Fruit fly (Drosophila melanogaster) whole organism, embryonic: ENCODE measurements around the gene Cpr66Cb.

Source experiments
- Abd-B ChIP-seq: fragments of 200-800 bp; sonication (Bioruptor generic); optimal IDR thresholded peaks from 2 replicates; lab custom pipeline; 2018; ENCODE audit warnings: missing biosample characterization, mild to moderate bottlenecking, missing genetic modification characterization, moderate library complexity
- CG10462 ChIP-seq: fragments of 200-800 bp; sonication (Bioruptor generic); optimal IDR thresholded peaks from 2 replicates; lab custom pipeline; 2016; ENCODE audit warnings: missing biosample characterization, missing genetic modification characterization
- CG11247 ChIP-seq: fragments of 200-800 bp; sonication (Bioruptor generic); IDR thresholded peaks from 2 replicates; pipeline ENCODE4 v1.3.6; 2022; ENCODE audit warnings: missing biosample characterization, missing genetic modification characterization
- CG11696 ChIP-seq: fragments of 200-800 bp; sonication (Bioruptor generic); IDR thresholded peaks from 2 replicates; pipeline ENCODE4 v1.3.6; 2022; ENCODE audit warnings: missing biosample characterization, missing genetic modification characterization
- CG11723 ChIP-seq: fragments of 200-800 bp; sonication (Bioruptor generic); optimal IDR thresholded peaks from 2 replicates; lab custom pipeline; 2017; ENCODE audit warnings: missing biosample characterization, mild to moderate bottlenecking, missing genetic modification characterization
- CG12071 ChIP-seq: fragments of 200-800 bp; sonication (Bioruptor generic); optimal IDR thresholded peaks from 3 replicates; lab custom pipeline; 2018; ENCODE audit warnings: missing biosample characterization, mild to moderate bottlenecking, missing genetic modification characterization
- CG12236 ChIP-seq: fragments of 200-800 bp; sonication (Bioruptor generic); optimal IDR thresholded peaks from 2 replicates; lab custom pipeline; 2016; ENCODE audit warnings: missing biosample characterization, missing genetic modification characterization
- CG12299 ChIP-seq: fragments of 200-800 bp; sonication (Bioruptor generic); optimal IDR thresholded peaks from 2 replicates; lab custom pipeline; 2018; ENCODE audit warnings: missing biosample characterization, mild to moderate bottlenecking, missing genetic modification characterization
- CG13775 ChIP-seq: fragments of 200-800 bp; sonication (Bioruptor generic); optimal IDR thresholded peaks from 3 replicates; lab custom pipeline; 2017; ENCODE audit warnings: missing biosample characterization, mild to moderate bottlenecking, missing genetic modification characterization
- CG15514 ChIP-seq: fragments of 200-800 bp; sonication (Bioruptor generic); optimal IDR thresholded peaks from 3 replicates; lab custom pipeline; 2017; ENCODE audit warnings: missing biosample characterization, missing genetic modification characterization, mild to moderate bottlenecking, moderate library complexity, missing genetic modification reagents
- CG18262 ChIP-seq: fragments of 200-800 bp; optimal IDR thresholded peaks from 3 replicates; lab custom pipeline; 2019; ENCODE audit warnings: missing biosample characterization, mild to moderate bottlenecking, missing genetic modification characterization, moderate library complexity
- CG18599 ChIP-seq: fragments of 200-800 bp; sonication (Bioruptor generic); optimal IDR thresholded peaks from 3 replicates; lab custom pipeline; 2017; ENCODE audit warnings: missing biosample characterization, missing genetic modification characterization, mild to moderate bottlenecking, moderate library complexity, missing genetic modification reagents
- CG2199 ChIP-seq: fragments of 200-800 bp; sonication (Bioruptor generic); IDR thresholded peaks from 3 replicates; pipeline ENCODE4 v1.3.6; 2022; ENCODE audit warnings: missing biosample characterization, missing genetic modification characterization
- CG3407 ChIP-seq: fragments of 200-800 bp; sonication (Bioruptor generic); optimal IDR thresholded peaks from 2 replicates; lab custom pipeline; 2018; ENCODE audit warnings: missing biosample characterization, mild to moderate bottlenecking, missing genetic modification characterization
- CG4282 ChIP-seq: fragments of 200-800 bp; sonication (Bioruptor generic); optimal IDR thresholded peaks from 2 replicates; lab custom pipeline; 2016; ENCODE audit warnings: missing biosample characterization, missing genetic modification characterization
- CG4328 ChIP-seq: fragments of 200-800 bp; sonication (Bioruptor generic); optimal IDR thresholded peaks from 3 replicates; lab custom pipeline; 2017; ENCODE audit warnings: missing biosample characterization, missing genetic modification reagents, missing genetic modification characterization
- CG4854 ChIP-seq: fragments of 200-800 bp; sonication (Bioruptor generic); optimal IDR thresholded peaks from 2 replicates; lab custom pipeline; 2016; ENCODE audit warnings: missing biosample characterization, missing genetic modification characterization, inconsistent platforms
- CG6689 ChIP-seq: fragments of 200-800 bp; sonication (Bioruptor generic); IDR thresholded peaks from 2 replicates; pipeline ENCODE4 v1.3.6; 2022; ENCODE audit warnings: missing biosample characterization, missing genetic modification characterization
- CG7357 ChIP-seq: fragments of 200-800 bp; sonication (Bioruptor generic); IDR thresholded peaks from 3 replicates; pipeline ENCODE4 v1.3.6; 2022; ENCODE audit warnings: missing biosample characterization, missing genetic modification characterization
- CG7745 ChIP-seq: fragments of 200-800 bp; sonication (Bioruptor generic); optimal IDR thresholded peaks from 2 replicates; lab custom pipeline; 2018; ENCODE audit warnings: missing biosample characterization, mild to moderate bottlenecking, missing genetic modification characterization, moderate library complexity
- CG7963 ChIP-seq: fragments of 200-800 bp; sonication (Bioruptor generic); IDR thresholded peaks from 3 replicates; pipeline ENCODE4 v1.3.6; 2022; ENCODE audit warnings: missing biosample characterization, missing genetic modification characterization; ENCODE audit not compliant: partially characterized antibody
- CG8388 ChIP-seq: fragments of 200-800 bp; sonication (Bioruptor generic); optimal IDR thresholded peaks from 2 replicates; lab custom pipeline; 2019; ENCODE audit warnings: missing biosample characterization, mild to moderate bottlenecking, missing genetic modification characterization, moderate library complexity
- CG8944 ChIP-seq: fragments of 200-800 bp; sonication (Bioruptor generic); optimal IDR thresholded peaks from 3 replicates; lab custom pipeline; 2016; ENCODE audit warnings: missing biosample characterization, missing genetic modification characterization
- CG9437 ChIP-seq: fragments of 200-800 bp; sonication (Bioruptor generic); optimal IDR thresholded peaks from 2 replicates; lab custom pipeline; 2018; ENCODE audit warnings: missing biosample characterization, mild to moderate bottlenecking, missing genetic modification characterization
- CkIIα-i1 ChIP-seq: fragments of 200-800 bp; sonication (Bioruptor generic); IDR thresholded peaks from 2 replicates; pipeline ENCODE4 v1.3.6; 2022; ENCODE audit warnings: missing biosample characterization, missing genetic modification characterization
- Dad ChIP-seq: fragments of 200-800 bp; sonication (Bioruptor generic); optimal IDR thresholded peaks from 3 replicates; lab custom pipeline; 2016; ENCODE audit warnings: missing biosample characterization, missing genetic modification characterization
- Dip2 ChIP-seq: fragments of 200-800 bp; sonication (Bioruptor generic); IDR thresholded peaks from 2 replicates; pipeline ENCODE4 v1.3.6; 2022; ENCODE audit warnings: missing biosample characterization, missing genetic modification characterization
- Hsf ChIP-seq: fragments of 200-800 bp; sonication (Bioruptor generic); optimal IDR thresholded peaks from 3 replicates; lab custom pipeline; 2016; ENCODE audit warnings: missing biosample characterization, missing genetic modification characterization
- MTF-1 ChIP-seq: fragments of 200-800 bp; sonication (Bioruptor generic); optimal IDR thresholded peaks from 2 replicates; lab custom pipeline; 2018; ENCODE audit warnings: missing biosample characterization, mild to moderate bottlenecking, missing genetic modification characterization, borderline replicate concordance
- Mes4 ChIP-seq: fragments of 200-800 bp; sonication (Bioruptor generic); optimal IDR thresholded peaks from 2 replicates; lab custom pipeline; 2016; ENCODE audit warnings: missing biosample characterization, missing genetic modification characterization
- NK7.1 ChIP-seq: fragments of 200-800 bp; sonication (Bioruptor generic); optimal IDR thresholded peaks from 3 replicates; lab custom pipeline; 2016; ENCODE audit warnings: missing biosample characterization, missing genetic modification characterization
- Ssrp ChIP-seq: fragments of 200-800 bp; sonication (Bioruptor generic); optimal IDR thresholded peaks from 2 replicates; lab custom pipeline; 2018; ENCODE audit warnings: missing biosample characterization, mild to moderate bottlenecking, missing genetic modification characterization, moderate library complexity
- Stat92E ChIP-seq, 3 experiments: fragments of >200 bp in 2 of 3; fragments of 200-800 bp in 1 of 3; sonication (Bioruptor generic) in 1 of 3; optimal IDR thresholded peaks; 2 replicates each; lab custom pipeline; 2017 to 2019; ENCODE audit warnings: missing biosample characterization in 3 of 3, missing genetic modification characterization in 3 of 3, mild to moderate bottlenecking in 1 of 3, moderate library complexity in 1 of 3
- ato ChIP-seq: fragments of 200-800 bp; sonication (Bioruptor generic); IDR thresholded peaks from 2 replicates; pipeline ENCODE4 v1.3.6; 2022; ENCODE audit warnings: missing biosample characterization, missing genetic modification characterization; ENCODE audit not compliant: partially characterized antibody
- caup ChIP-seq: fragments of 200-800 bp; sonication (Bioruptor generic); optimal IDR thresholded peaks from 3 replicates; lab custom pipeline; 2017; ENCODE audit warnings: missing biosample characterization, mild to moderate bottlenecking, missing genetic modification characterization, moderate library complexity; ENCODE audit not compliant: severe bottlenecking
- cwo ChIP-seq: fragments of 200-800 bp; sonication (Bioruptor generic); optimal IDR thresholded peaks from 3 replicates; lab custom pipeline; 2017; ENCODE audit warnings: missing biosample characterization, missing genetic modification characterization, mild to moderate bottlenecking, moderate library complexity, missing genetic modification reagents
- eve ChIP-seq, 2 experiments: fragments of >200 bp; optimal IDR thresholded peaks; 2 replicates each; lab custom pipeline; 2017; ENCODE audit warnings: missing biosample characterization in 2 of 2, missing genetic modification characterization in 2 of 2
- exex ChIP-seq: fragments of 200-800 bp; sonication (Bioruptor generic); optimal IDR thresholded peaks from 4 replicates; lab custom pipeline; 2018; ENCODE audit warnings: missing biosample characterization, mild to moderate bottlenecking, missing genetic modification characterization, moderate library complexity
- gcm2 ChIP-seq: fragments of 200-800 bp; sonication (Bioruptor generic); optimal IDR thresholded peaks from 2 replicates; lab custom pipeline; 2016; ENCODE audit warnings: missing biosample characterization, missing genetic modification characterization
- gem ChIP-seq: fragments of 200-800 bp; sonication (Bioruptor generic); optimal IDR thresholded peaks from 2 replicates; lab custom pipeline; 2019; ENCODE audit warnings: missing biosample characterization, mild to moderate bottlenecking, missing genetic modification characterization, moderate library complexity
- jigr1 ChIP-seq: fragments of 200-800 bp; sonication (Bioruptor generic); IDR thresholded peaks from 3 replicates; pipeline ENCODE4 v1.3.6; 2022; ENCODE audit warnings: missing biosample characterization, missing genetic modification characterization
- lov ChIP-seq, 2 experiments: fragments of 200-800 bp in 1 of 2; fragments of >200 bp in 1 of 2; sonication (Bioruptor generic) in 1 of 2; IDR thresholded peaks in 1 of 2; optimal IDR thresholded peaks in 1 of 2; 2 replicates in 1 of 2; 3 replicates in 1 of 2; pipeline versions ENCODE4 v1.3.6 to Lab custom; 2017 to 2022; ENCODE audit warnings: missing biosample characterization in 1 of 2, missing genetic modification characterization in 1 of 2
- nmo ChIP-seq: fragments of 200-800 bp; sonication (Bioruptor generic); optimal IDR thresholded peaks from 2 replicates; lab custom pipeline; 2018; ENCODE audit warnings: missing biosample characterization, mild to moderate bottlenecking, missing genetic modification characterization, moderate library complexity
- sob ChIP-seq: fragments of 200-800 bp; sonication (Bioruptor generic); IDR thresholded peaks from 2 replicates; pipeline ENCODE4 v1.3.6; 2022; ENCODE audit warnings: missing biosample characterization, missing genetic modification characterization
- trem ChIP-seq: fragments of 200-800 bp; optimal IDR thresholded peaks from 3 replicates; lab custom pipeline; 2019; ENCODE audit warnings: missing biosample characterization, mild to moderate bottlenecking, missing genetic modification characterization, moderate library complexity
- tx ChIP-seq: fragments of 200-800 bp; sonication (Bioruptor generic); optimal IDR thresholded peaks from 2 replicates; lab custom pipeline; 2016; ENCODE audit warnings: missing biosample characterization, missing genetic modification characterization
- vfl ChIP-seq: fragments of 200-800 bp; sonication (Bioruptor generic); optimal IDR thresholded peaks from 2 replicates; lab custom pipeline; 2016; ENCODE audit warnings: missing biosample characterization, missing genetic modification characterization
- zfh1 ChIP-seq: fragments of 200-800 bp; sonication (Bioruptor generic); IDR thresholded peaks from 3 replicates; pipeline ENCODE4 v1.3.6; 2022; ENCODE audit warnings: missing biosample characterization, missing genetic modification characterization

Gene Cpr66Cb

dm6 chr3L:8315141-8315816, 21.2 kb upstream of the Cpr66Cb start, which contains the start of gene Cpsf6 (continued):
- TF ChIP-seq CG18262 (tag; lab: Kevin White, UChicago) (peak; percentile 64), CG13775 (peak; percentile 43), CG4854 (GFP tag; lab: Kevin White, UChicago) (peak; percentile 46), NK7.1 (GFP tag; lab: Kevin White, UChicago) (no peak), trem (tag; lab: Kevin White, UChicago) (peak; percentile 87), Mes4 (GFP tag; lab: Kevin White, UChicago) (no peak), Dad (no peak), Dip2 (GFP tag; lab: Robert Waterston, UW) (no peak), CG12299 (peak; percentile 41), vfl (peak; percentile 29), CkIIα-i1 (GFP tag; lab: Robert Waterston, UW) (no peak), CG12236 (GFP tag; lab: Kevin White, UChicago) (no peak), CG4328 (GFP tag; lab: Kevin White, UChicago) (peak; percentile 42), CG6689 (GFP tag; lab: Robert Waterston, UW) (peak; percentile 50), sob (GFP tag; lab: Robert Waterston, UW) (peak; percentile 58), Stat92E (GFP tag; optimal IDR thresholded peaks at IDR 0.05; lab: Kevin White, UChicago) (no peak), zfh1 (peak; percentile 65), Ssrp (tag; lab: Kevin White, UChicago) (peak; percentile 56), nmo (GFP tag; lab: Kevin White, UChicago) (peak; percentile 80), exex (tag; lab: Kevin White, UChicago) (peak; percentile 2), CG18599 (GFP tag; lab: Kevin White, UChicago) (peak; percentile 38), CG11723 (GFP tag; lab: Kevin White, UChicago) (no peak), CG7963 (no peak), CG2199 (GFP tag; lab: Robert Waterston, UW) (no peak), CG11696 (GFP tag; lab: Robert Waterston, UW) (no peak), CG4282 (no peak), CG7357 (GFP tag; lab: Robert Waterston, UW) (no peak), Abd-B (GFP tag; lab: Kevin White, UChicago) (peak; percentile 26), tx (peak; percentile 13), CG15514 (peak; percentile 80), lov (optimal IDR thresholded peaks at IDR 0.05; lab: Kevin White, UChicago) (no peak), lov (GFP tag; IDR thresholded peaks at IDR 0.05; lab: Robert Waterston, UW) (no peak), CG3407 (GFP tag; lab: Kevin White, UChicago) (no peak), eve (GFP tag; optimal IDR thresholded peaks at IDR 0.05; lab: Kevin White, UChicago) (no peak), CG10462 (GFP tag; lab: Kevin White, UChicago) (peak; percentile 42), MTF-1 (GFP tag; lab: Kevin White, UChicago) (no peak), caup (GFP tag; lab: Kevin White, UChicago) (peak; percentile 16), CG11247 (GFP tag; lab: Robert Waterston, UW) (peak; percentile 39; the same call in 1 of the 2 replicates), gcm2 (GFP tag; lab: Kevin White, UChicago) (no peak), Hsf (GFP tag; lab: Kevin White, UChicago) (peak; percentile 61), CG8388 (peak; percentile 59), CG9437 (GFP tag; lab: Kevin White, UChicago) (peak; percentile 6), jigr1 (no peak), CG8944 (GFP tag; lab: Kevin White, UChicago) (peak; percentile 6), CG12071 (GFP tag; lab: Kevin White, UChicago) (no peak), gem (tag; lab: Kevin White, UChicago) (peak; percentile 79), CG7745 (tag; lab: Kevin White, UChicago) (no peak), cwo (GFP tag; lab: Kevin White, UChicago) (no peak), ato (0 out of 2 replicates have a peak, but pooled peaks have one; percentile 20)
